Worm (Caenorhabditis elegans) whole organism, L4/young adult: Measurements from ENCODE around the gene T03G6.1.

Experiments used
- W03F9.2 ChIP-seq: fragments of 150-350 bp; optimal IDR thresholded peaks from 2 replicates; lab custom pipeline; 2014; ENCODE audit warnings: missing biosample characterization, missing genetic modification characterization
- dao-5 ChIP-seq: sonication (generic microtip); optimal IDR thresholded peaks from 2 replicates; lab custom pipeline; 2016; ENCODE audit warnings: missing genotype, missing genetic modification characterization, moderate library complexity, missing compliant biosample characterization
- him-1 ChIP-seq: sonication (generic microtip); optimal IDR thresholded peaks from 2 replicates; lab custom pipeline; 2016; ENCODE audit warnings: missing genotype, missing genetic modification reagents, missing genetic modification characterization, missing compliant biosample characterization

Gene T03G6.1

DNA sequence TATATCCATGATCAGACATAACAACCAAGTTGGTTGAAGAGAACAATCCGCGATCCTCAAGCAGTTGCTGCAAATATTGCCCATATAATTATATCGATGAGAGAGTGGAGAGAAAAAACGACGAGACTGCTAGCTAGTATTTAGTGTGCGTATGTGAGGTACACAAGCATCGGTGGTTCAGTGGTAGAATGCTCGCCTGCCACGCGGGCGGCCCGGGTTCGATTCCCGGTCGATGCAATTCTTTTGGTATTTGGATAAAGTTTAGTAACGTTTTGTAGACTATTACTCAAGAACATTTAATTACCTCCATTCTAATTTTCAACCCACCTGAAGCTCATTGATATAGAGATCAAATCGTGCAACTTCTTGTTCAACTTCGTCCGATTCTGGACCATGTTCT is 5.0 kb downstream of the T03G6.1 start:
- TF ChIP-seq W03F9.2 (tag; lab: Kevin White, UChicago) (peak; percentile 45), him-1 (peak; percentile 56), dao-5 (tag; lab: Kevin White, UChicago) (peak; percentile 84)

DNA sequence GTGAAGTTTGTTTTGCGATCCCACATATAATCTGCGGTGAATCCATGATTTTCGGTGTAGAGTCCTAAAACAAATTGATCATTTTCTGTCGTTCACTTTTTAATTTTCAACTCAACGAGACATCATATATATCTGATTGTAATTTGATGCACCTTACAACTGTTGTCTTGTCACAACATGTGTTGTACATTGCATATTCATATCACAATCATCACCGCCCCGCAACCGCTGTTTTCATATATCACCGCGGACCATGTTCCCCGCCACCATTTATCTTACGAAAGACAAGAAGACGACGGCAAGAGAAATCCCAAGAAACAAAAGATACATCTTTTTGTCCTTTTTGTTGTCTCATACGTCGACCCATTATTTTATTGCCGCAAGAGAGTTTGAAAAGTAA is 6.1 kb downstream of the T03G6.1 start:
- TF ChIP-seq dao-5 (tag; lab: Kevin White, UChicago) (no peak), W03F9.2 (tag; lab: Kevin White, UChicago) (no peak), him-1 (no peak)

DNA sequence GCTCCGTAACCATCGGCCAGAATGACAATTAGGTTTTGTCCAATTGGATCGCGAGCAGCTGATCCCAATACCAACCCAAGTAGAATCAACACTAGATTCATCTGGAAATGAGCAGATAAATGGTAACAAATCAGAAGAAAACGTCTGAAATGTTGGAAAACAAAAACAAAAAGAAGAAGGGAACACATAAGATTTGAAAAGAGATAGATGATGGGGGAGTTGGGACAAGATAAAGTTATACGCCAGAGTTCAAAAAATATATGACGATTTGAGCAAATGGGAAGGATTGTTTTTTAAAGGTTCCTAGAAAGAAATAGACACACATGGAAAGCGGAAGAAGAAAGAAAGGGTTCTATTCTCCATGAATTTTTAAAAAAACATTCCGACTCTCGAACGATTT is 7.6 kb downstream of the T03G6.1 start, which contains the start of gene T03G6.3:
Gene T03G6.3, minus strand, starts transcription at position 101 of the 400 bp plus-strand sequence.
- TF ChIP-seq dao-5 (tag; lab: Kevin White, UChicago) (no peak), W03F9.2 (tag; lab: Kevin White, UChicago) (no peak), him-1 (no peak)

DNA sequence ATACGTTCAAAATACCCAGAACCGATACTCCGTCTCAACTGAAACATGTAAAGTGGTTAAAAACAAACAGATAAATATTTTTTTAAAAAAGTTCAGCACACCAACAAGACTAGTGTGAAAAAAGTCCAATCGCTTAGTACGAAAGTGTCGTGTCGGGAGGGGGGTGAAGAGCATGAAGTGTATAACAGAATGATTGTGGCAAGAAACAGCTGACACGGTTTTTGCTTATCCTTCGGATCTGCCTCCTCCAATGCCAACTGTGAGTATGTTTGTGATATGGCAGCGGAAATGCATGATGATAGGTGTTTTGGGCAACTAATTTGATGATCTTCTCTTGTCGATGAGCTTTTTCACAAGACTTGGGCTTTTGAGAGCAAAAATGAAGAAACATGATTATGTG is 12.3 kb downstream of the T03G6.1 start:
- TF ChIP-seq dao-5 (tag; lab: Kevin White, UChicago) (no peak), W03F9.2 (tag; lab: Kevin White, UChicago) (no peak), him-1 (no peak)

- TF ChIP-seq him-1, result no peak
- TF ChIP-seq dao-5 (tag; lab: Kevin White, UChicago), result no peak
- no peak for TF ChIP-seq W03F9.2 (tag; lab: Kevin White, UChicago)
Measured at ce11 chrX:2626153-2626552, 18.1 kb downstream of the T03G6.1 start.

- TF ChIP-seq dao-5 (tag; lab: Kevin White, UChicago) (no peak), him-1 (no peak), W03F9.2 (tag; lab: Kevin White, UChicago) (no peak)
Measured at ce11 chrX:2632869-2633268, 24.8 kb downstream of the T03G6.1 start.

DNA sequence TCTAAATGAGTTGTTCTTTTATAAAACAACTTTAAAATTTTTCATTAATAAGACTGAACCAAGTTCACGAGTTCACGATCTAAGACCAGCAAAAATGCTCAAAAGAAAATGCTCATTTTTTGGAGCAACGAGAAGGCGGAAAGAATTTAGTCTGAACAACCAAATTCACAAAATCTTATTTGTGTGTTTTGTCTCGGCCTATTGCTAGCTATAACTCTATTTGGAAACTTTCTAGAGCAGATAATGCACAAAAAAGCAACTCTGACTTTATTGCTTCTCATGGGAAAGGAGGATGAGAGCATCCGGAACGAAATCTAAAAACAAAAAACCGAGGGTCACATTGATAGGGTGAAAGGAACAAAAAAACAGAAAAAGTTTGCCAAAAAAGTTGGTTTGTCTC is 32.5 kb downstream of the T03G6.1 start:
- no peak for TF ChIP-seq dao-5 (tag; lab: Kevin White, UChicago)
- no peak for TF ChIP-seq him-1

DNA sequence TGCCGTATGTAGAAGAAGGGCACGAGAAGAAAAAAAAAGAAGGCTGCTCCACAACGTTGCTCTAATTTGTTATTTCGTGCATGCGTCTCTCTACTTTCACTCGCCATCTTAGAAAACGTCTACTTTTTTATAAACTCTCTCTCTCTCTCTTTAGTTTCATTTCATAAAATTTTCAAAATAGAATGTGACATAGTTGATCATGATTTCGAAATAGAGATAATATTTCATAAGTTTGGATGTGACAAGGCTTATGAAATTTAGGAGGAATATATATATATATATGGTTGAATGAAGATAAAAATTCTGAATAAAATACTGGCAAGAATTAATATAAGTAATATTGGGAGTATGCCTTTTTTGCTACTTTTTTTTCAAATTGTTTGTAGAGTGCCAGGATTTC is 33.1 kb downstream of the T03G6.1 start:
- no peak for TF ChIP-seq dao-5 (tag; lab: Kevin White, UChicago)
- no peak for TF ChIP-seq him-1
- no peak for TF ChIP-seq W03F9.2 (tag; lab: Kevin White, UChicago)

ce11 chrX:2654334-2654733 is 46.3 kb downstream of the T03G6.1 start:
- no peak for TF ChIP-seq dao-5 (tag; lab: Kevin White, UChicago)
- no peak for TF ChIP-seq W03F9.2 (tag; lab: Kevin White, UChicago)
- no peak for TF ChIP-seq him-1
